Worm (Caenorhabditis elegans) whole organism, late embryonic: ENCODE measurements around the gene lelo-4.

ENCODE experiments used
- ama-1 ChIP-seq: fragments of 150-350 bp; optimal IDR thresholded peaks from 2 replicates; lab custom pipeline; 2014
- ceh-19 ChIP-seq: fragments of 200-800 bp; sonication (Bioruptor generic); optimal IDR thresholded peaks from 2 replicates; lab custom pipeline; 2018; ENCODE audit warnings: mild to moderate bottlenecking, missing genetic modification characterization, missing compliant biosample characterization

DNA sequence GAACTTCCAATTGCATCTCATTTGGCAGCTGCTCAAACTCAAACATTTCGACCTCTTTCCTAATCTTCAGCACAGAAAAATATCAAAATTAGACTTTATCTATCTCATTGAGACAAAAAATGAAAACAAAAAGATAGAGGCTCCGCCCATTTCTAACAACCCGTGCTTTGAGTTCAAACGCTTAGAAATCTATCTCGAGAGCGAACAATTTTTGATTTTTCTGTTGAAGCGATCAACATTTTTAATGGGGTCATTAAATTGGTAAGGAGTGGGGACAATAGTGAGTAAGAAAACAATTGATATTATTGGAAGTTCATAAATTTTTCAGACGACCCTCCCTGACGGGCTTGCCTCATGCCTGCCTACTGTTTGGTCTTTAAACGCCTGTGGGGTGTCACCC lies 15.9 kb upstream of the lelo-4 start, which contains the start of the genes C25H3.10 and C25H3.1:
- TF ChIP-seq ama-1 (lab: Kevin White, UChicago) (no peak), ceh-19 (GFP tag; lab: Kevin White, UChicago) (no peak)
